Worm (Caenorhabditis elegans): Measurements from ENCODE around the gene C08E8.9.
A peak's percentile ranks its signal among the peaks of the same experiment; 100 is the strongest.

The C08E8.9 gene

ce11 chrV:18339807-18340206, 24.9 kb upstream of the C08E8.9 start, which contains the start of gene C08E8.10:
TSS of gene C08E8.10 (minus strand) at chrV:18339907.
- no peak for TF ChIP-seq lin-15B (tag; optimal IDR thresholded peaks at IDR 0.05)
- TF ChIP-seq egl-13 (tag; optimal IDR thresholded peaks at IDR 0.05): no peak
- TF ChIP-seq ceh-88 (GFP tag; IDR thresholded peaks at IDR 0.05): no peak
- no peak for TF ChIP-seq alr-1 (tag; optimal IDR thresholded peaks at IDR 0.05; ENCODE audit: borderline replicate concordance)
- TF ChIP-seq nhr-47 (tag; optimal IDR thresholded peaks at IDR 0.05): no peak
- TF ChIP-seq lir-3 (tag; optimal IDR thresholded peaks at IDR 0.05; ENCODE audit: poor library complexity): no peak
- TF ChIP-seq elt-2 (tag; optimal IDR thresholded peaks at IDR 0.05): no peak
- TF ChIP-seq unc-130 (tag; optimal IDR thresholded peaks at IDR 0.05): no peak
- no peak for TF ChIP-seq lin-35 (GFP tag; optimal IDR thresholded peaks at IDR 0.05)
- no peak for TF ChIP-seq skn-1 (tag; optimal IDR thresholded peaks at IDR 0.05)
- no peak for TF ChIP-seq snpc-4 (tag; optimal IDR thresholded peaks at IDR 0.05)
- no peak for TF ChIP-seq zip-4 (GFP tag; optimal IDR thresholded peaks at IDR 0.05)

- TF ChIP-seq nhr-76 (tag; optimal IDR thresholded peaks at IDR 0.05) (no peak), nhr-11 (tag; optimal IDR thresholded peaks at IDR 0.05) (no peak), C04F5.9 (tag; optimal IDR thresholded peaks at IDR 0.05) (no peak), hlh-17 (GFP tag; optimal IDR thresholded peaks at IDR 0.05; ENCODE audit: borderline replicate concordance) (no peak), ceh-82 (tag; optimal IDR thresholded peaks at IDR 0.05) (no peak), aly-2 (tag; optimal IDR thresholded peaks at IDR 0.05) (no peak), irx-1 (tag; optimal IDR thresholded peaks at IDR 0.05) (no peak), xbp-1 (tag; optimal IDR thresholded peaks at IDR 0.05) (no peak), nhr-85 (tag) (no peak), mef-2 (tag; optimal IDR thresholded peaks at IDR 0.05) (no peak), snpc-4 (tag; optimal IDR thresholded peaks at IDR 0.05) (no peak), snu-23 (GFP tag; optimal IDR thresholded peaks at IDR 0.05) (no peak), elt-3 (tag; optimal IDR thresholded peaks at IDR 0.05) (no peak), fos-1 (tag; optimal IDR thresholded peaks at IDR 0.05) (no peak), jun-1 (tag; optimal IDR thresholded peaks at IDR 0.05) (no peak), ceh-90 (tag; optimal IDR thresholded peaks at IDR 0.05) (no peak), unc-130 (tag; optimal IDR thresholded peaks at IDR 0.05) (no peak), egl-27 (tag; optimal IDR thresholded peaks at IDR 0.05) (no peak)
These were observed 20.5 kb upstream of the C08E8.9 start for ce11 chrV:18344194-18344593.

- TF ChIP-seq snu-23 (GFP tag; optimal IDR thresholded peaks at IDR 0.05) (no peak), fkh-10 (GFP tag; optimal IDR thresholded peaks at IDR 0.05) (no peak), lin-39 (tag; optimal IDR thresholded peaks at IDR 0.05) (no peak), elt-2 (tag; optimal IDR thresholded peaks at IDR 0.05) (peak; percentile 100), egl-13 (tag; optimal IDR thresholded peaks at IDR 0.05) (no peak), aly-2 (tag; optimal IDR thresholded peaks at IDR 0.05) (no peak), elt-3 (tag; optimal IDR thresholded peaks at IDR 0.05) (peak in 5 of 6 experiments; percentile 87 to 97 (median 88)), nhr-20 (tag; optimal IDR thresholded peaks at IDR 0.05) (peak; percentile 71), unc-86 (tag; optimal IDR thresholded peaks at IDR 0.05) (no peak), blmp-1 (tag; optimal IDR thresholded peaks at IDR 0.05) (peak; percentile 93), hpl-2 (GFP tag; optimal IDR thresholded peaks at IDR 0.05) (no peak), nhr-90 (tag; optimal IDR thresholded peaks at IDR 0.05; ENCODE audit: poor library complexity) (peak; percentile 65), rnt-1 (tag; optimal IDR thresholded peaks at IDR 0.05) (no peak), F16B12.6 (tag; optimal IDR thresholded peaks at IDR 0.05) (no peak), tbx-2 (tag; optimal IDR thresholded peaks at IDR 0.05) (peak; percentile 18), nhr-84 (tag; optimal IDR thresholded peaks at IDR 0.05) (no peak), lin-14 (GFP tag; optimal IDR thresholded peaks at IDR 0.05) (peak; percentile 80), zag-1 (tag; optimal IDR thresholded peaks at IDR 0.05) (no peak), ces-1 (GFP tag; optimal IDR thresholded peaks at IDR 0.05) (no peak), mef-2 (tag; optimal IDR thresholded peaks at IDR 0.05) (no peak), skn-1 (tag; optimal IDR thresholded peaks at IDR 0.05) (peak; percentile 53), nhr-76 (tag; optimal IDR thresholded peaks at IDR 0.05) (no peak), alr-1 (tag; optimal IDR thresholded peaks at IDR 0.05; ENCODE audit: borderline replicate concordance) (no peak), efl-1 (optimal IDR thresholded peaks at IDR 0.05) (no peak), efl-1 (GFP tag; optimal IDR thresholded peaks at IDR 0.05 in 1 of 2) (no peak), egl-27 (tag; optimal IDR thresholded peaks at IDR 0.05) (no peak), sup-37 (GFP tag; optimal IDR thresholded peaks at IDR 0.05) (no peak), mep-1 (tag; optimal IDR thresholded peaks at IDR 0.05) (no peak), fos-1 (tag; optimal IDR thresholded peaks at IDR 0.05) (no peak), nhr-71 (tag; optimal IDR thresholded peaks at IDR 0.05) (peak; percentile 47), fkh-8 (tag; optimal IDR thresholded peaks at IDR 0.05) (no peak), ceh-90 (tag; optimal IDR thresholded peaks at IDR 0.05) (no peak), nhr-47 (tag; optimal IDR thresholded peaks at IDR 0.05) (no peak), nhr-85 (tag) (no peak)
These were observed 18.6 kb upstream of the C08E8.9 start for ce11 chrV:18346080-18346479.
